Fruit fly (Drosophila melanogaster) whole organism, embryonic: Measurements from ENCODE around the gene CG10185.

Source experiments
- C15 ChIP-seq: fragments of 200-800 bp; sonication (Bioruptor generic); IDR thresholded peaks from 3 replicates; pipeline ENCODE4 v1.3.6; 2022; ENCODE audit warnings: missing biosample characterization, missing genetic modification characterization
- CG11504 ChIP-seq: fragments of 200-800 bp; sonication (Bioruptor generic); optimal IDR thresholded peaks from 3 replicates; lab custom pipeline; 2019; ENCODE audit warnings: missing biosample characterization, mild to moderate bottlenecking, missing genetic modification characterization, moderate library complexity
- CG12104 ChIP-seq: fragments of 200-800 bp; sonication (Bioruptor generic); optimal IDR thresholded peaks from 3 replicates; lab custom pipeline; 2016; ENCODE audit warnings: missing biosample characterization, missing genetic modification characterization
- CG12769 ChIP-seq: fragments of 200-800 bp; sonication (Bioruptor generic); optimal IDR thresholded peaks from 2 replicates; lab custom pipeline; 2019; ENCODE audit warnings: missing biosample characterization, mild to moderate bottlenecking, missing genetic modification characterization, moderate library complexity
- CG13296 ChIP-seq: fragments of 200-800 bp; sonication (Bioruptor generic); optimal IDR thresholded peaks from 3 replicates; lab custom pipeline; 2018; ENCODE audit warnings: missing biosample characterization, mild to moderate bottlenecking, missing genetic modification characterization
- CG17186 ChIP-seq: fragments of 200-800 bp; sonication (Bioruptor generic); optimal IDR thresholded peaks from 3 replicates; lab custom pipeline; 2017; ENCODE audit warnings: missing biosample characterization, missing genetic modification reagents, missing genetic modification characterization
- CG17829 ChIP-seq: fragments of 200-800 bp; optimal IDR thresholded peaks from 2 replicates; lab custom pipeline; 2019; ENCODE audit warnings: missing biosample characterization, mild to moderate bottlenecking, missing genetic modification characterization, moderate library complexity
- CG18011 ChIP-seq: fragments of 200-800 bp; sonication (Bioruptor generic); optimal IDR thresholded peaks from 2 replicates; lab custom pipeline; 2017; ENCODE audit warnings: missing biosample characterization, missing genetic modification characterization, mild to moderate bottlenecking, moderate library complexity, missing genotype
- CG18599 ChIP-seq: fragments of 200-800 bp; sonication (Bioruptor generic); optimal IDR thresholded peaks from 3 replicates; lab custom pipeline; 2017; ENCODE audit warnings: missing biosample characterization, missing genetic modification characterization, mild to moderate bottlenecking, moderate library complexity, missing genetic modification reagents
- CG18619 ChIP-seq: fragments of 200-800 bp; sonication (Bioruptor generic); optimal IDR thresholded peaks from 3 replicates; lab custom pipeline; 2017; ENCODE audit warnings: missing biosample characterization, mild to moderate bottlenecking, missing genetic modification characterization
- CG30403 ChIP-seq: fragments of 200-800 bp; sonication (Bioruptor generic); optimal IDR thresholded peaks from 3 replicates; lab custom pipeline; 2016; ENCODE audit warnings: missing biosample characterization, missing genetic modification characterization
- CG3407 ChIP-seq: fragments of 200-800 bp; sonication (Bioruptor generic); optimal IDR thresholded peaks from 2 replicates; lab custom pipeline; 2018; ENCODE audit warnings: missing biosample characterization, mild to moderate bottlenecking, missing genetic modification characterization
- CG3995 ChIP-seq: fragments of 200-800 bp; sonication (Bioruptor generic); optimal IDR thresholded peaks from 3 replicates; lab custom pipeline; 2016; ENCODE audit warnings: missing biosample characterization, missing genetic modification characterization
- CG4730 ChIP-seq: fragments of 200-800 bp; sonication (Bioruptor generic); IDR thresholded peaks from 2 replicates; pipeline ENCODE4 v1.3.6; 2022; ENCODE audit warnings: missing biosample characterization, missing genetic modification characterization
- CG6854 ChIP-seq: fragments of 200-800 bp; sonication (Bioruptor generic); optimal IDR thresholded peaks from 3 replicates; lab custom pipeline; 2017; ENCODE audit warnings: missing biosample characterization, mild to moderate bottlenecking, missing genetic modification characterization
- CG7987 ChIP-seq: fragments of 200-800 bp; sonication (Bioruptor generic); optimal IDR thresholded peaks from 2 replicates; lab custom pipeline; 2018; ENCODE audit warnings: missing biosample characterization, mild to moderate bottlenecking, missing genetic modification characterization, moderate library complexity
- Camta ChIP-seq: fragments of 200-800 bp; sonication (Bioruptor generic); optimal IDR thresholded peaks from 2 replicates; lab custom pipeline; 2016; ENCODE audit warnings: missing biosample characterization, missing genetic modification characterization
- CoRest ChIP-seq: fragments of 200-800 bp; sonication (Bioruptor generic); optimal IDR thresholded peaks from 3 replicates; lab custom pipeline; 2018; ENCODE audit warnings: missing biosample characterization, mild to moderate bottlenecking, missing genetic modification characterization, moderate library complexity
- Deaf1 ChIP-seq: fragments of 200-800 bp; optimal IDR thresholded peaks from 3 replicates; lab custom pipeline; 2019; ENCODE audit warnings: missing biosample characterization, mild to moderate bottlenecking, missing genetic modification characterization, moderate library complexity
- Eip74EF ChIP-seq, 2 experiments: fragments of 200-800 bp in 1 of 2; fragments of >200 bp in 1 of 2; sonication (Bioruptor generic) in 1 of 2; optimal IDR thresholded peaks; 2 replicates each; lab custom pipeline; 2017 to 2019; ENCODE audit warnings: missing biosample characterization in 2 of 2, missing genetic modification characterization in 2 of 2, mild to moderate bottlenecking in 1 of 2, moderate library complexity in 1 of 2
- Gsc ChIP-seq: fragments of 200-800 bp; sonication (Bioruptor generic); IDR thresholded peaks from 2 replicates; pipeline ENCODE4 v1.3.6; 2022; ENCODE audit warnings: missing biosample characterization, missing genetic modification characterization
- H2.0 ChIP-seq: fragments of 200-800 bp; sonication (Bioruptor generic); IDR thresholded peaks from 2 replicates; pipeline ENCODE4 v1.3.6; 2022; ENCODE audit warnings: missing biosample characterization, missing genetic modification characterization
- HmgD ChIP-seq: fragments of 200-800 bp; sonication (Bioruptor generic); optimal IDR thresholded peaks from 3 replicates; lab custom pipeline; 2016; ENCODE audit warnings: missing biosample characterization, missing genetic modification characterization
- Myb ChIP-seq: fragments of 200-800 bp; sonication (Bioruptor generic); optimal IDR thresholded peaks from 2 replicates; lab custom pipeline; 2016; ENCODE audit warnings: missing biosample characterization, missing genetic modification characterization
- Ravus ChIP-seq: fragments of 200-800 bp; sonication (Bioruptor generic); IDR thresholded peaks from 2 replicates; pipeline ENCODE4 v1.3.6; 2022; ENCODE audit warnings: missing biosample characterization, missing genetic modification characterization
- Sin3A ChIP-seq: fragments of >200 bp; optimal IDR thresholded peaks from 2 replicates; lab custom pipeline; 2018
- Ssrp ChIP-seq: fragments of 200-800 bp; sonication (Bioruptor generic); optimal IDR thresholded peaks from 2 replicates; lab custom pipeline; 2018; ENCODE audit warnings: missing biosample characterization, mild to moderate bottlenecking, missing genetic modification characterization, moderate library complexity
- Xbp1 ChIP-seq: fragments of 200-800 bp; sonication (Bioruptor generic); optimal IDR thresholded peaks from 3 replicates; lab custom pipeline; 2016; ENCODE audit warnings: missing biosample characterization, mild to moderate bottlenecking, missing genetic modification characterization
- bbx ChIP-seq: fragments of 200-800 bp; sonication (Bioruptor generic); IDR thresholded peaks from 2 replicates; pipeline ENCODE4 v1.3.6; 2022; ENCODE audit warnings: missing biosample characterization, missing genetic modification characterization; ENCODE audit not compliant: partially characterized antibody
- ci ChIP-seq: fragments of 200-800 bp; sonication (Bioruptor generic); IDR thresholded peaks from 3 replicates; pipeline ENCODE4 v1.3.6; 2022; ENCODE audit warnings: missing biosample characterization, missing genetic modification characterization
- dm ChIP-seq: fragments of 200-800 bp; sonication (Bioruptor generic); optimal IDR thresholded peaks from 3 replicates; lab custom pipeline; 2016; ENCODE audit warnings: missing biosample characterization, missing genetic modification characterization
- emc ChIP-seq: fragments of 200-800 bp; sonication (Bioruptor generic); optimal IDR thresholded peaks from 2 replicates; lab custom pipeline; 2016; ENCODE audit warnings: missing biosample characterization, missing genetic modification characterization
- en ChIP-seq: fragments of 200-800 bp; sonication (Bioruptor generic); optimal IDR thresholded peaks from 2 replicates; lab custom pipeline; 2016; ENCODE audit warnings: missing biosample characterization, missing genetic modification characterization
- esg ChIP-seq: fragments of 200-800 bp; sonication (Bioruptor generic); conservative IDR thresholded peaks from 2 replicates; pipeline ENCODE4 v1.3.6; 2022; ENCODE audit warnings: missing biosample characterization, missing genetic modification characterization
- fd64A ChIP-seq: fragments of 200-800 bp; sonication (Bioruptor generic); optimal IDR thresholded peaks from 3 replicates; lab custom pipeline; 2018; ENCODE audit warnings: missing biosample characterization, mild to moderate bottlenecking, missing genetic modification characterization
- gce ChIP-seq: fragments of 200-800 bp; sonication (Bioruptor generic); IDR thresholded peaks from 3 replicates; pipeline ENCODE4 v1.3.6; 2022; ENCODE audit warnings: missing biosample characterization, missing genetic modification characterization
- hb ChIP-seq: fragments of 200-800 bp; sonication (Bioruptor generic); IDR thresholded peaks from 3 replicates; pipeline ENCODE4 v1.3.6; 2022; ENCODE audit warnings: missing biosample characterization, missing genetic modification characterization; ENCODE audit not compliant: partially characterized antibody
- hth ChIP-seq: fragments of >200 bp; optimal IDR thresholded peaks from 2 replicates; lab custom pipeline; 2017; ENCODE audit warnings: inconsistent platforms
- lilli ChIP-seq: fragments of 200-800 bp; sonication (Bioruptor generic); optimal IDR thresholded peaks from 3 replicates; lab custom pipeline; 2016; ENCODE audit warnings: missing biosample characterization, missing genetic modification characterization
- maf-S ChIP-seq: fragments of 200-800 bp; sonication (Bioruptor generic); optimal IDR thresholded peaks from 2 replicates; lab custom pipeline; 2016; ENCODE audit warnings: missing biosample characterization, missing genetic modification characterization
- odd ChIP-seq: fragments of 200-800 bp; sonication (Bioruptor generic); optimal IDR thresholded peaks from 2 replicates; lab custom pipeline; 2017; ENCODE audit warnings: missing biosample characterization, mild to moderate bottlenecking, missing genetic modification characterization
- pita ChIP-seq: fragments of 200-800 bp; sonication (Bioruptor generic); optimal IDR thresholded peaks from 2 replicates; lab custom pipeline; 2017; ENCODE audit warnings: missing biosample characterization, mild to moderate bottlenecking, missing genetic modification characterization
- psq ChIP-seq: fragments of 200-800 bp; sonication (Bioruptor generic); optimal IDR thresholded peaks from 2 replicates; lab custom pipeline; 2017; ENCODE audit warnings: missing biosample characterization, missing genetic modification characterization
- sens ChIP-seq: fragments of 200-800 bp; sonication (Bioruptor generic); peaks from one replicate; lab custom pipeline; 2016; ENCODE audit warnings: missing biosample characterization, missing genetic modification characterization
- slou ChIP-seq: fragments of 200-800 bp; sonication (Bioruptor generic); optimal IDR thresholded peaks from 3 replicates; lab custom pipeline; 2016; ENCODE audit warnings: missing biosample characterization, missing genetic modification characterization
- stc ChIP-seq: fragments of 200-800 bp; sonication (Bioruptor generic); IDR thresholded peaks from 2 replicates; pipeline ENCODE4 v1.3.6; 2022; ENCODE audit warnings: missing biosample characterization, missing genetic modification characterization
- tup ChIP-seq: fragments of 200-800 bp; sonication (Bioruptor generic); optimal IDR thresholded peaks from 2 replicates; lab custom pipeline; 2016; ENCODE audit warnings: missing biosample characterization, mild to moderate bottlenecking, missing genetic modification characterization, moderate library complexity
- tx ChIP-seq: fragments of 200-800 bp; sonication (Bioruptor generic); optimal IDR thresholded peaks from 2 replicates; lab custom pipeline; 2016; ENCODE audit warnings: missing biosample characterization, missing genetic modification characterization
- wek ChIP-seq: fragments of 200-800 bp; sonication (Bioruptor generic); optimal IDR thresholded peaks from 3 replicates; lab custom pipeline; 2018; ENCODE audit warnings: missing biosample characterization, mild to moderate bottlenecking, missing genetic modification characterization, moderate library complexity
- z ChIP-seq: fragments of 200-800 bp; sonication (Bioruptor generic); IDR thresholded peaks from 3 replicates; pipeline ENCODE4 v1.3.6; 2022; ENCODE audit warnings: missing biosample characterization, missing genetic modification characterization
- zf30C ChIP-seq: fragments of 200-800 bp; sonication (Bioruptor generic); optimal IDR thresholded peaks from 3 replicates; lab custom pipeline; 2018; ENCODE audit warnings: missing biosample characterization, mild to moderate bottlenecking, missing genetic modification characterization
- zfh1 ChIP-seq: fragments of 200-800 bp; sonication (Bioruptor generic); IDR thresholded peaks from 3 replicates; pipeline ENCODE4 v1.3.6; 2022; ENCODE audit warnings: missing biosample characterization, missing genetic modification characterization

Gene CG10185

dm6 chr3R:16011698-16012332, 55.6 kb downstream of the CG10185 start (continued):
- TF ChIP-seq tup (GFP tag; lab: Kevin White, UChicago) (no peak), emc (GFP tag; lab: Kevin White, UChicago) (no peak), Xbp1 (no peak), zf30C (GFP tag; lab: Kevin White, UChicago) (no peak), Sin3A (lab: Kevin White, UChicago) (no peak), hb (no peak), CoRest (tag; lab: Kevin White, UChicago) (no peak), Ravus (no peak), en (GFP tag; lab: Kevin White, UChicago) (no peak), CG3995 (GFP tag; lab: Kevin White, UChicago) (no peak), psq (GFP tag; lab: Kevin White, UChicago) (no peak), zfh1 (no peak), CG13296 (GFP tag; lab: Kevin White, UChicago) (peak; percentile 61), C15 (GFP tag; lab: Robert Waterston, UW) (no peak), Deaf1 (tag; lab: Kevin White, UChicago) (peak; percentile 57), CG30403 (GFP tag; lab: Kevin White, UChicago) (no peak), CG4730 (GFP tag; lab: Robert Waterston, UW) (no peak), CG11504 (tag; lab: Kevin White, UChicago) (no peak), sens (GFP tag; lab: Kevin White, UChicago) (peak; percentile 41), CG18011 (GFP tag; lab: Kevin White, UChicago) (no peak), CG18619 (GFP tag; lab: Kevin White, UChicago) (no peak), CG7987 (GFP tag; lab: Kevin White, UChicago) (peak; percentile 16), hth (no peak), CG18599 (GFP tag; lab: Kevin White, UChicago) (no peak), CG3407 (GFP tag; lab: Kevin White, UChicago) (no peak), Ssrp (tag; lab: Kevin White, UChicago) (no peak), pita (GFP tag; lab: Kevin White, UChicago) (no peak), Camta (GFP tag; lab: Kevin White, UChicago) (no peak), CG6854 (GFP tag; lab: Kevin White, UChicago) (peak; percentile 21), ci (no peak; the same call in 2 of the 3 replicates), CG17829 (tag; lab: Kevin White, UChicago) (no peak), slou (GFP tag; lab: Kevin White, UChicago) (no peak), stc (GFP tag; lab: Robert Waterston, UW) (no peak), z (GFP tag; lab: Robert Waterston, UW) (no peak), lilli (no peak), tx (GFP tag; lab: Kevin White, UChicago) (no peak), odd (GFP tag; lab: Kevin White, UChicago) (peak; percentile 38), Gsc (GFP tag; lab: Robert Waterston, UW) (no peak), CG12104 (no peak), CG12769 (tag; lab: Kevin White, UChicago) (peak; percentile 54), Myb (GFP tag; lab: Kevin White, UChicago) (no peak), dm (no peak), esg (no peak), gce (no peak), HmgD (GFP tag; lab: Kevin White, UChicago) (no peak), H2.0 (no peak), Eip74EF (GFP tag; optimal IDR thresholded peaks at IDR 0.05; lab: Kevin White, UChicago) (no peak), fd64A (GFP tag; lab: Kevin White, UChicago) (peak; percentile 34), bbx (no peak), CG17186 (GFP tag; lab: Kevin White, UChicago) (no peak), maf-S (GFP tag; lab: Kevin White, UChicago) (no peak), wek (GFP tag; lab: Kevin White, UChicago) (peak; percentile 39)
